Worm (Caenorhabditis elegans) whole organism, L1 larva: ENCODE results near the gene srh-129.

Source experiments
- C16A3.4 ChIP-seq: fragments of 150-350 bp; optimal IDR thresholded peaks from 2 replicates; lab custom pipeline; 2014; ENCODE audit warnings: missing biosample characterization, missing genetic modification characterization
- Y116A8C.19 ChIP-seq: sonication (generic microtip); optimal IDR thresholded peaks from 2 replicates; lab custom pipeline; 2016; ENCODE audit warnings: missing compliant biosample characterization, missing genetic modification characterization, borderline replicate concordance
- aly-2 ChIP-seq: fragments of 150-350 bp; optimal IDR thresholded peaks from 2 replicates; lab custom pipeline; 2014; ENCODE audit warnings: missing biosample characterization, missing genetic modification characterization
- ama-1 ChIP-seq: fragments of 150-350 bp; optimal IDR thresholded peaks from 2 replicates; lab custom pipeline; 2014
- blmp-1 ChIP-seq: fragments of 150-350 bp; optimal IDR thresholded peaks from 2 replicates; lab custom pipeline; 2014; ENCODE audit warnings: missing biosample characterization, missing genetic modification characterization
- ceh-63 ChIP-seq: fragments of 200-800 bp; sonication (Bioruptor generic); optimal IDR thresholded peaks from 2 replicates; lab custom pipeline; 2018; ENCODE audit warnings: mild to moderate bottlenecking, missing genetic modification characterization, missing compliant biosample characterization
- ceh-90 ChIP-seq: sonication (generic microtip); optimal IDR thresholded peaks from 2 replicates; lab custom pipeline; 2016; ENCODE audit warnings: missing genetic modification characterization, missing compliant biosample characterization
- efl-1 ChIP-seq, 4 experiments: fragments of 150-350 bp; optimal IDR thresholded peaks in 3 of 4; peaks in 1 of 4; 1 replicate in 1 of 4; 2 replicates in 3 of 4; lab custom pipeline; 2014; ENCODE audit warnings: missing biosample characterization in 2 of 4, missing genetic modification characterization in 2 of 4, missing genetic modification reagents in 2 of 4
- fkh-10 ChIP-seq: sonication (generic microtip); optimal IDR thresholded peaks from 2 replicates; lab custom pipeline; 2017; ENCODE audit warnings: missing biosample characterization, missing genetic modification reagents, missing genetic modification characterization
- hpl-2 ChIP-seq: fragments of 150-350 bp; optimal IDR thresholded peaks from 2 replicates; lab custom pipeline; 2014; ENCODE audit warnings: missing biosample characterization, missing genetic modification reagents, missing genetic modification characterization
- isw-1 ChIP-seq: fragments of 200-800 bp; sonication (Bioruptor generic); IDR thresholded peaks from 2 replicates; pipeline ENCODE4 v1.3.6; 2022; ENCODE audit warnings: missing genetic modification characterization, missing compliant biosample characterization
- jun-1 ChIP-seq: fragments of 150-350 bp; optimal IDR thresholded peaks from 2 replicates; lab custom pipeline; 2014; ENCODE audit warnings: missing biosample characterization, missing genetic modification reagents, missing genetic modification characterization
- lsy-2 ChIP-seq, 2 experiments: fragments of 150-350 bp; optimal IDR thresholded peaks; 2 replicates each; lab custom pipeline; 2014; ENCODE audit warnings: missing biosample characterization in 2 of 2, missing genetic modification characterization in 2 of 2
- mdl-1 ChIP-seq, 2 experiments: fragments of 150-350 bp; optimal IDR thresholded peaks; 2 replicates each; lab custom pipeline; 2014 to 2017; ENCODE audit warnings: missing biosample characterization in 2 of 2, missing genetic modification characterization in 2 of 2, inconsistent platforms in 1 of 2
- mef-2 ChIP-seq: fragments of 150-350 bp; optimal IDR thresholded peaks from 2 replicates; lab custom pipeline; 2014; ENCODE audit warnings: missing biosample characterization, missing genetic modification characterization
- nhr-11 ChIP-seq: fragments of 150-350 bp; optimal IDR thresholded peaks from 2 replicates; lab custom pipeline; 2014; ENCODE audit warnings: missing biosample characterization, missing genetic modification characterization
- nhr-19 ChIP-seq: fragments of 200-800 bp; sonication (Bioruptor generic); conservative IDR thresholded peaks from 2 replicates; pipeline ENCODE4 v1.3.6; 2022; ENCODE audit warnings: missing genetic modification characterization, missing compliant biosample characterization
- nhr-20 ChIP-seq: sonication (generic microtip); optimal IDR thresholded peaks from 2 replicates; lab custom pipeline; 2016; ENCODE audit warnings: mild to moderate bottlenecking, missing genetic modification characterization, missing compliant biosample characterization
- nhr-47 ChIP-seq: sonication (generic microtip); optimal IDR thresholded peaks from 2 replicates; lab custom pipeline; 2016; ENCODE audit warnings: mild to moderate bottlenecking, missing genetic modification characterization, moderate library complexity, missing compliant biosample characterization
- nhr-71 ChIP-seq: sonication (generic microtip); optimal IDR thresholded peaks from 2 replicates; lab custom pipeline; 2016; ENCODE audit warnings: mild to moderate bottlenecking, missing genetic modification characterization, moderate library complexity, missing compliant biosample characterization
- nhr-77 ChIP-seq: fragments of 150-350 bp; optimal IDR thresholded peaks from 2 replicates; lab custom pipeline; 2014; ENCODE audit warnings: missing biosample characterization, missing genetic modification characterization
- nhr-85 ChIP-seq: sonication (generic microtip); peaks from one replicate; lab custom pipeline; 2016; ENCODE audit warnings: missing genetic modification characterization, inconsistent platforms, missing compliant biosample characterization
- pax-3 ChIP-seq: fragments of 200-800 bp; sonication (Bioruptor generic); optimal IDR thresholded peaks from 2 replicates; lab custom pipeline; 2018; ENCODE audit warnings: mild to moderate bottlenecking, missing genetic modification characterization, moderate library complexity, missing compliant biosample characterization
- pqm-1 ChIP-seq: sonication (generic microtip); optimal IDR thresholded peaks from 3 replicates; lab custom pipeline; 2017; ENCODE audit warnings: missing biosample characterization, missing genetic modification characterization
- rnt-1 ChIP-seq: sonication (generic microtip); optimal IDR thresholded peaks from 2 replicates; lab custom pipeline; 2016; ENCODE audit warnings: mild to moderate bottlenecking, missing genetic modification characterization, moderate library complexity, missing compliant biosample characterization
- sup-37 ChIP-seq: fragments of 200-800 bp; sonication (Bioruptor generic); optimal IDR thresholded peaks from 2 replicates; lab custom pipeline; 2018; ENCODE audit warnings: mild to moderate bottlenecking, missing genetic modification characterization, missing compliant biosample characterization
- unc-86 ChIP-seq: sonication (generic microtip); optimal IDR thresholded peaks from 2 replicates; lab custom pipeline; 2016; ENCODE audit warnings: missing genetic modification characterization, missing compliant biosample characterization
- unc-98 ChIP-seq: fragments of 200-800 bp; sonication (Bioruptor generic); IDR thresholded peaks from 2 replicates; pipeline ENCODE4 v1.3.6; 2022; ENCODE audit warnings: missing genetic modification characterization, missing compliant biosample characterization
- xbp-1 ChIP-seq: sonication (generic microtip); optimal IDR thresholded peaks from 2 replicates; lab custom pipeline; 2016; ENCODE audit warnings: missing genetic modification characterization, missing compliant biosample characterization
- zag-1 ChIP-seq: fragments of 150-350 bp; optimal IDR thresholded peaks from 2 replicates; lab custom pipeline; 2014; ENCODE audit warnings: missing biosample characterization, missing genetic modification characterization
- zip-4 ChIP-seq: fragments of 200-800 bp; sonication (Bioruptor generic); optimal IDR thresholded peaks from 2 replicates; lab custom pipeline; 2018; ENCODE audit warnings: mild to moderate bottlenecking, missing genetic modification characterization, moderate library complexity, missing compliant biosample characterization
- ztf-11 ChIP-seq, 2 experiments: sonication (generic microtip); optimal IDR thresholded peaks; 2 replicates each; lab custom pipeline; 2016 to 2017; ENCODE audit warnings: missing genetic modification characterization in 2 of 2, missing biosample characterization in 1 of 2, missing compliant biosample characterization in 1 of 2

srh-129 gene

ce11 chrV:5130018-5130417, 13.7 kb downstream of the srh-129 start, which contains the start of gene F14F9.8:
TSS of gene F14F9.8 (plus strand) at chrV:5130318.
- TF ChIP-seq ceh-63 (no peak), rnt-1 (tag; lab: Kevin White, UChicago) (no peak), nhr-85 (tag; lab: Kevin White, UChicago) (peak; percentile 72), blmp-1 (tag; lab: Kevin White, UChicago) (peak; percentile 16)
- TF ChIP-seq, all 84 proteins: peak for 2

- no peak for TF ChIP-seq pqm-1 (tag; lab: Kevin White, UChicago)
- TF ChIP-seq fkh-10 (GFP tag; lab: Kevin White, UChicago): peak; percentile 81
These were observed 16.9 kb downstream of the srh-129 start, which contains the start of gene F14F9.5 for ce11 chrV:5126793-5127192. TSS of gene F14F9.5 (plus strand) at chrV:5127093.

- TF ChIP-seq nhr-47 (tag; lab: Kevin White, UChicago) (no peak), nhr-20 (tag; lab: Kevin White, UChicago) (no peak), hpl-2 (GFP tag; lab: Kevin White, UChicago) (no peak), xbp-1 (no peak), ama-1 (no peak), ceh-63 (no peak), jun-1 (tag; lab: Kevin White, UChicago) (no peak), sup-37 (GFP tag; lab: Kevin White, UChicago) (no peak), ztf-11 (tag; optimal IDR thresholded peaks at IDR 0.05; lab: Kevin White, UChicago) (no peak), mdl-1 (tag; optimal IDR thresholded peaks at IDR 0.05; lab: Kevin White, UChicago) (no peak), nhr-77 (tag; lab: Kevin White, UChicago) (no peak), fkh-10 (GFP tag; lab: Kevin White, UChicago) (no peak)
These were observed 24.0 kb downstream of the srh-129 start, which contains the start of gene sid-1 for ce11 chrV:5119679-5120078. TSS of gene sid-1 (plus strand) at chrV:5119970.

DNA sequence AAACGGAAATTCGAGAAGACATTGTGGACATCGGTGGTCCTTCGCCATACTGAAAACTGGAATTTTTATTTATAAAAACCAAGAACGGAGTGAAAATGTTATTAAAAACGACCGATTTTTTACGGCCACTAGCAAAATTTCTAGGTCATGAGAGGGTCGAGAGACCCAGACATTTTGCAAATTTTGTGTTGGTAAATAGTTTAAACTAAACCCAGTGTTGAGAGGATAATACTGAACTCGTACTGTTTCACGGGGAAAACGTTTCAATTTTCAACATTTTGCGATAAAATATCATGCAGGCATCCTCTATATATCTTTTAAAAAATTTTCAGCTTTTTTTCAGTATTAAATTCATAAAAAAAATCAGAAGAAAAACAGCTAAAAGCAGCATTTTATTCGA, 24.6 kb downstream of the srh-129 start, which contains the start of gene C04F5.9:
C04F5.9 (minus strand) TSS at position 101 of the 400 bp plus-strand sequence.
- TF ChIP-seq fkh-10 (GFP tag; lab: Kevin White, UChicago) (no peak), lsy-2 (tag; optimal IDR thresholded peaks at IDR 0.05; lab: Kevin White, UChicago) (peak in 1 of 2 experiments; percentile 8), efl-1 (optimal IDR thresholded peaks at IDR 0.05; lab: Kevin White, UChicago) (peak in 1 of 2 experiments; percentile 9), efl-1 (GFP tag; optimal IDR thresholded peaks at IDR 0.05 in 1 of 2; lab: Kevin White, UChicago) (no peak), rnt-1 (tag; lab: Kevin White, UChicago) (no peak), unc-98 (GFP tag; lab: Robert Waterston, UW) (no peak), unc-86 (no peak)
- TF ChIP-seq, all 84 proteins: peak for 2

DNA sequence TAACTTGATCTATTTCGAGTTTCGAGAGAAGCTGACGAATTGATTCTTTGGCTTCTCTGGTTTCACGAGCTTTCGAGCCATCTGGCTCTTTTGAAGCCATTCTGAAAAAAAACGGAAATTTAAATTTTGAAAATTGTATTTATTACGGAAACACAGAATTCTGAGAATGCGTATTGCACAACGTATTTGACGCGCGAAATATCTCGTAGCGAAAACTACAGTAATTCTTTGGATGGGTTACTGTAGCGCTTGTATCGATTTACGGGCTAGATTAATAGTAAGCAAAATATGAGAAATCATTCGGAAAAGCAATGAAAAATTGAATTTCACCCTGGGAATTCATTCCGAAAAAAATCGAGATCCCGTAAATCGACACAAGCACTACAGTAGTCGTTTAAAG, 30.0 kb downstream of the srh-129 start, which contains the start of gene C04F5.8:
C04F5.8 (minus strand) TSS at position 101 of the 400 bp plus-strand sequence.
- TF ChIP-seq pqm-1 (tag; lab: Kevin White, UChicago) (no peak), mef-2 (tag; lab: Kevin White, UChicago) (no peak), nhr-71 (no peak), aly-2 (tag; lab: Kevin White, UChicago) (no peak), nhr-11 (tag; lab: Kevin White, UChicago) (no peak), zip-4 (no peak), Y116A8C.19 (no peak), nhr-20 (tag; lab: Kevin White, UChicago) (no peak), C16A3.4 (tag; lab: Kevin White, UChicago) (no peak), zag-1 (tag; lab: Kevin White, UChicago) (no peak), nhr-19 (GFP tag; lab: Robert Waterston, UW) (no peak), isw-1 (GFP tag; lab: Robert Waterston, UW) (no peak), mdl-1 (tag; optimal IDR thresholded peaks at IDR 0.05; lab: Kevin White, UChicago) (no peak), pax-3 (tag; lab: Kevin White, UChicago) (no peak), unc-86 (no peak), ceh-90 (tag; lab: Kevin White, UChicago) (no peak)
